Worm (Caenorhabditis elegans) whole organism, early embryonic: ENCODE measurements around the gene F17C8.6.

ENCODE experiments used
- B0310.2 ChIP-seq: sonication (generic microtip); optimal IDR thresholded peaks from 2 replicates; lab custom pipeline; 2016; ENCODE audit warnings: mild to moderate bottlenecking, missing genetic modification characterization, missing compliant biosample characterization
- F13C5.2 ChIP-seq: sonication (generic microtip); optimal IDR thresholded peaks from 2 replicates; lab custom pipeline; 2017; ENCODE audit warnings: mild to moderate bottlenecking, missing genetic modification characterization, inconsistent platforms, missing compliant biosample characterization
- aly-1 ChIP-seq: sonication (generic microtip); optimal IDR thresholded peaks from 2 replicates; lab custom pipeline; 2016; ENCODE audit warnings: missing genetic modification characterization, missing compliant biosample characterization
- ama-1 ChIP-seq: fragments of 150-350 bp; optimal IDR thresholded peaks from 2 replicates; lab custom pipeline; 2014
- ceh-13 ChIP-seq: fragments of 200-800 bp; sonication (Bioruptor generic); optimal IDR thresholded peaks from 2 replicates; lab custom pipeline; 2018; ENCODE audit warnings: mild to moderate bottlenecking, missing genetic modification characterization, missing compliant biosample characterization
- ceh-36 ChIP-seq: sonication (generic microtip); optimal IDR thresholded peaks from 2 replicates; lab custom pipeline; 2016; ENCODE audit warnings: missing genetic modification characterization, inconsistent platforms, missing compliant biosample characterization
- ets-7 ChIP-seq: sonication (generic microtip); optimal IDR thresholded peaks from 2 replicates; lab custom pipeline; 2016; ENCODE audit warnings: missing genotype, missing genetic modification characterization, missing compliant biosample characterization
- flt-1 ChIP-seq: fragments of 200-800 bp; sonication (Bioruptor generic); IDR thresholded peaks from 2 replicates; pipeline ENCODE4 v1.3.6; 2022; ENCODE audit warnings: missing genetic modification characterization, missing compliant biosample characterization
- pes-1 ChIP-seq: fragments of 200-800 bp; sonication (Bioruptor generic); IDR thresholded peaks from 2 replicates; pipeline ENCODE4 v1.3.6; 2022; ENCODE audit warnings: missing genetic modification reagents, missing genetic modification characterization, missing compliant biosample characterization
- scrt-1 ChIP-seq: fragments of 200-800 bp; sonication (Bioruptor generic); IDR thresholded peaks from 2 replicates; pipeline ENCODE4 v1.3.6; 2022; ENCODE audit warnings: missing genetic modification characterization, missing compliant biosample characterization
- sea-1 ChIP-seq: fragments of 200-800 bp; sonication (Bioruptor generic); conservative IDR thresholded peaks from 2 replicates; pipeline ENCODE4 v1.3.6; 2022; ENCODE audit warnings: missing genetic modification characterization, missing compliant biosample characterization
- tbx-37 ChIP-seq: fragments of 200-800 bp; sonication (Bioruptor generic); conservative IDR thresholded peaks from 2 replicates; pipeline ENCODE4 v1.3.6; 2022; ENCODE audit warnings: missing genetic modification reagents, missing genetic modification characterization, missing compliant biosample characterization
- tra-4 ChIP-seq: sonication (generic microtip); optimal IDR thresholded peaks from 2 replicates; lab custom pipeline; 2017; ENCODE audit warnings: missing genetic modification characterization, missing compliant biosample characterization

ce11 chrIII:4745934-4746333 is at the start of gene F17C8.6:
- TF ChIP-seq ceh-13 (GFP tag; lab: Kevin White, UChicago) (no peak), ama-1 (lab: Kevin White, UChicago) (no peak), F13C5.2 (tag; lab: Kevin White, UChicago) (no peak), B0310.2 (tag; lab: Kevin White, UChicago) (no peak), ceh-36 (no peak), tra-4 (tag; lab: Kevin White, UChicago) (no peak), flt-1 (no peak), aly-1 (no peak), pes-1 (GFP tag; lab: Robert Waterston, UW) (no peak), sea-1 (no peak), ets-7 (tag; lab: Kevin White, UChicago) (no peak), scrt-1 (GFP tag; lab: Robert Waterston, UW) (no peak), tbx-37 (GFP tag; lab: Robert Waterston, UW) (no peak)
